Worm (Caenorhabditis elegans): ENCODE data around the gene Y75B7AR.1.

- TF ChIP-seq egl-27 (tag; optimal IDR thresholded peaks at IDR 0.05): no peak
- no peak for TF ChIP-seq skn-1 (tag; optimal IDR thresholded peaks at IDR 0.05)
- TF ChIP-seq blmp-1 (tag; optimal IDR thresholded peaks at IDR 0.05; ENCODE audit: insufficient read depth): no peak
- TF ChIP-seq nhr-23 (tag; optimal IDR thresholded peaks at IDR 0.05): no peak
- no peak for TF ChIP-seq nhr-237 (tag; optimal IDR thresholded peaks at IDR 0.05)
- no peak for TF ChIP-seq unc-55 (GFP tag; optimal IDR thresholded peaks at IDR 0.05)
- no peak for TF ChIP-seq nhr-11 (tag; optimal IDR thresholded peaks at IDR 0.05)
- TF ChIP-seq ZK546.5 (tag; optimal IDR thresholded peaks at IDR 0.05): no peak
- TF ChIP-seq ama-1 (optimal IDR thresholded peaks at IDR 0.05): no peak
- TF ChIP-seq mdl-1 (tag; optimal IDR thresholded peaks at IDR 0.05): no peak
- TF ChIP-seq snpc-4 (tag; optimal IDR thresholded peaks at IDR 0.05): no peak
- no peak for TF ChIP-seq nhr-77 (tag; optimal IDR thresholded peaks at IDR 0.05)
- TF ChIP-seq ztf-1 (GFP tag; conservative IDR thresholded peaks at IDR 0.05): no peak
These were observed 50.1 kb downstream of the Y75B7AR.1 start for ce11 chrV:1342712-1343111.

Measured in whole organism, L2 larva.